Worm (Caenorhabditis elegans): ENCODE results near the gene srlf-26.

ce11 chrIV:13692522-13692921 lies 13.8 kb downstream of the srlf-26 start:
- TF ChIP-seq him-1 (tag; optimal IDR thresholded peaks at IDR 0.05) (no peak), W03F9.2 (tag; optimal IDR thresholded peaks at IDR 0.05) (no peak)
